Worm (Caenorhabditis elegans): Measurements from ENCODE around the gene cyp-25A6.

ce11 chrIV:4236671-4237070, 39.4 kb downstream of the cyp-25A6 start:
- TF ChIP-seq W03F9.2 (tag; optimal IDR thresholded peaks at IDR 0.05) (no peak), dao-5 (tag; optimal IDR thresholded peaks at IDR 0.05) (no peak)
